Worm (Caenorhabditis elegans) whole organism, late embryonic: ENCODE results near the gene nspb-9.

ENCODE experiments used
- ama-1 ChIP-seq: fragments of 150-350 bp; optimal IDR thresholded peaks from 2 replicates; lab custom pipeline; 2014
- ceh-2 ChIP-seq: sonication (generic microtip); optimal IDR thresholded peaks from 2 replicates; lab custom pipeline; 2016; ENCODE audit warnings: missing genotype, missing genetic modification characterization, missing compliant biosample characterization
- elt-4 ChIP-seq: sonication (generic microtip); optimal IDR thresholded peaks from 2 replicates; lab custom pipeline; 2016; ENCODE audit warnings: missing genetic modification characterization, missing compliant biosample characterization
- ets-4 ChIP-seq: sonication (generic microtip); optimal IDR thresholded peaks from 2 replicates; lab custom pipeline; 2016; ENCODE audit warnings: missing genetic modification characterization, missing compliant biosample characterization
- fkh-10 ChIP-seq: fragments of 150-350 bp; optimal IDR thresholded peaks from 2 replicates; lab custom pipeline; 2014; ENCODE audit warnings: missing biosample characterization, missing genetic modification reagents, missing genetic modification characterization
- hlh-30 ChIP-seq: sonication (generic microtip); optimal IDR thresholded peaks from 2 replicates; lab custom pipeline; 2017; ENCODE audit warnings: antibody characterized with exemption, missing genetic modification characterization, missing compliant biosample characterization; ENCODE audit not compliant: insufficient read depth
- nhr-11 ChIP-seq: fragments of 150-350 bp; optimal IDR thresholded peaks from 2 replicates; lab custom pipeline; 2014; ENCODE audit warnings: missing biosample characterization, missing genetic modification characterization

ce11 chrII:14609297-14609937, 28.8 kb downstream of the nspb-9 start:
- TF ChIP-seq ama-1 (lab: Kevin White, UChicago) (no peak), fkh-10 (GFP tag; lab: Kevin White, UChicago) (no peak), hlh-30 (tag; lab: Kevin White, UChicago) (no peak), nhr-11 (tag; lab: Kevin White, UChicago) (no peak), ceh-2 (tag; lab: Kevin White, UChicago) (no peak), ets-4 (tag; lab: Kevin White, UChicago) (no peak), elt-4 (tag; lab: Kevin White, UChicago) (no peak)
